Worm (Caenorhabditis elegans): ENCODE measurements around the gene srh-167.

ce11 chrV:16298669-16299068, 34.8 kb upstream of the srh-167 start, which contains the start of gene srbc-84:
- no peak for TF ChIP-seq ama-1 (optimal IDR thresholded peaks at IDR 0.05)
- no peak for TF ChIP-seq B0310.2 (tag; optimal IDR thresholded peaks at IDR 0.05)
- TF ChIP-seq ets-7 (tag; optimal IDR thresholded peaks at IDR 0.05): no peak
- TF ChIP-seq F13C5.2 (tag; optimal IDR thresholded peaks at IDR 0.05): no peak
